Fruit fly (Drosophila melanogaster): Measurements from ENCODE around the gene CG31106.

CG31106 gene

dm6 chr3R:25183484-25184442 lies 32.3 kb upstream of the CG31106 start, which contains the start of gene dan:
Gene dan (plus strand): TSS chr3R:25184383.
- TF ChIP-seq foxo (GFP tag; optimal IDR thresholded peaks at IDR 0.05) (peak in 1 of 2 experiments; percentile 71), Jra (GFP tag; optimal IDR thresholded peaks at IDR 0.05) (no peak), Rel (GFP tag; optimal IDR thresholded peaks at IDR 0.05) (no peak), Rel (tag; optimal IDR thresholded peaks at IDR 0.05) (peak; percentile 82), Hr78 (GFP tag; optimal IDR thresholded peaks at IDR 0.05) (no peak), Myc (optimal IDR thresholded peaks at IDR 0.05) (no peak), usp (GFP tag; optimal IDR thresholded peaks at IDR 0.05) (no peak), sage (GFP tag; optimal IDR thresholded peaks at IDR 0.05) (no peak), Sp1 (GFP tag; optimal IDR thresholded peaks at IDR 0.05) (peak; percentile 63), CrebA (GFP tag; optimal IDR thresholded peaks at IDR 0.05; ENCODE audit: borderline replicate concordance) (no peak), dsf (GFP tag; optimal IDR thresholded peaks at IDR 0.05; ENCODE audit: borderline replicate concordance) (no peak), Vsx2 (GFP tag; optimal IDR thresholded peaks at IDR 0.05; ENCODE audit: partially characterized antibody) (peak; percentile 67), N (GFP tag; optimal IDR thresholded peaks at IDR 0.05) (no peak), h (GFP tag; optimal IDR thresholded peaks at IDR 0.05) (peak; percentile 43), Abd-B (GFP tag; optimal IDR thresholded peaks at IDR 0.05) (no peak), Hnf4 (GFP tag; optimal IDR thresholded peaks at IDR 0.05) (peak; percentile 7), Mio (GFP tag; optimal IDR thresholded peaks at IDR 0.05) (no peak), CG9705 (GFP tag; optimal IDR thresholded peaks at IDR 0.05) (no peak), OdsH (GFP tag; optimal IDR thresholded peaks at IDR 0.05) (peak; percentile 30), sv (GFP tag; optimal IDR thresholded peaks at IDR 0.05) (no peak), fru (GFP tag; optimal IDR thresholded peaks at IDR 0.05) (peak; percentile 41), tai (GFP tag; optimal IDR thresholded peaks at IDR 0.05) (no peak), ey (GFP tag; optimal IDR thresholded peaks at IDR 0.05) (no peak), br (GFP tag; optimal IDR thresholded peaks at IDR 0.05) (no peak), HLH106 (tag; optimal IDR thresholded peaks at IDR 0.05) (peak; percentile 43), Dfd (GFP tag; optimal IDR thresholded peaks at IDR 0.05) (no peak), pan (optimal IDR thresholded peaks at IDR 0.05) (no peak), woc (GFP tag; optimal IDR thresholded peaks at IDR 0.05) (no peak), lola (GFP tag; optimal IDR thresholded peaks at IDR 0.05) (no peak), dl (GFP tag; optimal IDR thresholded peaks at IDR 0.05; ENCODE audit: insufficient read depth in 1 of 2, partially characterized antibody in 2 of 2) (peak; percentile 89 to 91), jim (GFP tag; optimal IDR thresholded peaks at IDR 0.05) (no peak), brk (GFP tag; optimal IDR thresholded peaks at IDR 0.05) (no peak), dmrt93B (GFP tag; optimal IDR thresholded peaks at IDR 0.05) (no peak), CG32264 (GFP tag; optimal IDR thresholded peaks at IDR 0.05) (no peak), psq (GFP tag; optimal IDR thresholded peaks at IDR 0.05) (peak; percentile 53), GATAd (GFP tag; optimal IDR thresholded peaks at IDR 0.05) (no peak), Dif (GFP tag; optimal IDR thresholded peaks at IDR 0.05; ENCODE audit: partially characterized antibody) (peak; percentile 92), Hr83 (GFP tag; optimal IDR thresholded peaks at IDR 0.05; ENCODE audit: poor library complexity, severe bottlenecking) (peak; percentile 38), rgr (GFP tag; optimal IDR thresholded peaks at IDR 0.05) (peak; percentile 36)

dm6 chr3R:25184540-25184939 lies 31.6 kb upstream of the CG31106 start:
- TF ChIP-seq N (GFP tag; optimal IDR thresholded peaks at IDR 0.05) (peak; percentile 67), Vsx2 (GFP tag; optimal IDR thresholded peaks at IDR 0.05; ENCODE audit: partially characterized antibody) (no peak)
